Fruit fly (Drosophila melanogaster) Kc167 (cell line): ENCODE measurements around the gene CG34242.

Source experiments
- Myc ChIP-seq: fragments of >200 bp; optimal IDR thresholded peaks from 2 replicates; lab custom pipeline; 2017; ENCODE audit warnings: missing external identifiers
- Sin3A ChIP-seq: fragments of >200 bp; optimal IDR thresholded peaks from 2 replicates; lab custom pipeline; 2018; ENCODE audit warnings: missing external identifiers
- h ChIP-seq: fragments of >200 bp; optimal IDR thresholded peaks from 3 replicates; lab custom pipeline; 2018; ENCODE audit warnings: missing external identifiers
- insv ChIP-seq: fragments of >200 bp; optimal IDR thresholded peaks from 3 replicates; lab custom pipeline; 2018; ENCODE audit warnings: missing external identifiers
- psq ChIP-seq: fragments of >200 bp; optimal IDR thresholded peaks from 2 replicates; lab custom pipeline; 2017; ENCODE audit warnings: missing external identifiers
- ttk ChIP-seq: sonication (Bioruptor generic); optimal IDR thresholded peaks from 2 replicates; lab custom pipeline; 2017; ENCODE audit warnings: missing external identifiers

The CG34242 gene

DNA sequence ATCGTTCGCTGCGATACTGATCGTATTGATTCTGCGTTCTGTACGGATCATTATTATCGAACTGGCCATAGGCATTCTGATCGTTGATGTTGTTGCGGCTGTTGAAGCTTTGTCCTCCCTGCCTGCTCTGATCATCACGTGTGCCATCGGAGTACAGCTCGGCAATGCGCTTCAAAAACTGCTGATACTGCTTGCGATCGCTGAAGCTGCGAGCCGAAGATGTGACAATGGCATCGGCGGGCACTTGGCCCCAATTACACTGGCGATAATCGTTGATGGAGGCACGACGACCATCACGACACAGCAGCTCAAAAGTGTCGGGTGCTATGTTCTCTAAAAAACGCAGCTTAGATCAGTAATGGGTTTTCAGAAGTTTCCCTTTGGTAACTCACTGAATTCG is 1.6 kb upstream of the CG34242 start:
- TF ChIP-seq Sin3A (lab: Kevin White, UChicago): no peak
- TF ChIP-seq insv (lab: Kevin White, UChicago): no peak
- TF ChIP-seq Myc (lab: Kevin White, UChicago): no peak
- no peak for TF ChIP-seq ttk (lab: Kevin White, UChicago)
- TF ChIP-seq psq (lab: Kevin White, UChicago): no peak
- TF ChIP-seq h (lab: Kevin White, UChicago): no peak

DNA sequence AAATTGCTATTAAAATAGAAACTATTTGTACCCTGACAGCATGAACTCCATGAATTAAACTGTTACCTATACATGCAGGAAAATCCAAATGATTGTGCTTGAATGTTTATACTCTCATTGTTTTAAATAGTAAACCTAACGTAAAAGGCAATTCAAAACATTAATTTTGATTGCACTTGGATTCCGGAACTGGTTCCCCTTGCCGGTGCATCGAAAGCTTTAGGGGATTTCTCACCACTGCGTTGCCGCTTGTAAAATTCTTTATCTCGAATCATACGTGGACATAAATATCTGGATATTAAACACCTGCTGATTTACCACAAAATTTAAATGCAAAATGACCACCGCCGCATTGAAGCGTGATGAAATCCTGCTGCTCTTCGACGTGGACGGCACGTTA is 522 bp downstream of the CG34242 start, which contains the start of gene Pmm2:
Gene Pmm2, plus strand, starts transcription at position 273 of the 400 bp plus-strand sequence.
- no peak for TF ChIP-seq Sin3A (lab: Kevin White, UChicago)
- no peak for TF ChIP-seq h (lab: Kevin White, UChicago)

DNA sequence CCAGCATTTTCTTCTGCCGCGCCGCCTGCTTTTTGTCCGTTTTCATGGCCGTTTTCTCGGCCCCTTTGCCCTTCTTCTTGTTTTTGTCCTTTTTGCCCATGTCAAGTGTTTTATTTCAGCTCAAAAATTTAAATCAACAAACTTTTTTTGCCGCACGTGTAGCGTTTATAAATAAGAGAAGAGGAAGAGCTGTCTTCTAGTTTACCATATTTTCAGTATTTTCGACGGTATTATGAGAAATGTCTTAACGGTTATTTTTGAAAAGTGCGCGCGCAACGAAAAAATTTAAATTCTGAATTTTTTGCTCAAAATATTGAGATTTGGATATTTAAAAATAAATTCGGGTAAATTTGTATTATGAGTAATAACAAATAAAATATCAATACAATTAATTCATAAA is 3.3 kb downstream of the CG34242 start, which contains the start of gene CG4069:
Gene CG4069, minus strand, starts transcription at position 193 of the 400 bp plus-strand sequence.
- TF ChIP-seq Myc (lab: Kevin White, UChicago): no peak
- no peak for TF ChIP-seq ttk (lab: Kevin White, UChicago)
- no peak for TF ChIP-seq psq (lab: Kevin White, UChicago)
- TF ChIP-seq Sin3A (lab: Kevin White, UChicago): no peak
- no peak for TF ChIP-seq insv (lab: Kevin White, UChicago)
- no peak for TF ChIP-seq h (lab: Kevin White, UChicago)

DNA sequence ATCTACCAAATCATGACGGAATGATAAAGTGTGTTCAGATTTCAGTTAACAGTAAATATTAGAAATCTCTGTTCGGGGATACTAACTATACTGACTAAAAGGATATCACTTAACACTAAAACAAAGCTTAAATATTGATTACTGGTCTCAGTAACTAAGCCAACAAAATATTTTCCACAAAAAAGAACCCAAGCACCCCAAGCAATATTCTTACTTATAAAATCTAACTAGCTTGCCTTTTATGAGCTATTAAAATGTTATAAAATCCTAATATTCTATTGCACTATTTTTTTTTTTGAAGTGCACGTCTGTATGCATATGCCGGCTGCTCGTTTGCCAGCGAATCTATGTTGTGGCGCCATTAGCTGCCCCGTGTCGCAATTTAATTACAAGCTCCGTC is 15.7 kb downstream of the CG34242 start:
- no peak for TF ChIP-seq psq (lab: Kevin White, UChicago)
- no peak for TF ChIP-seq Myc (lab: Kevin White, UChicago)
- no peak for TF ChIP-seq h (lab: Kevin White, UChicago)
- TF ChIP-seq ttk (lab: Kevin White, UChicago): no peak
- TF ChIP-seq Sin3A (lab: Kevin White, UChicago): no peak
- TF ChIP-seq insv (lab: Kevin White, UChicago): no peak

DNA sequence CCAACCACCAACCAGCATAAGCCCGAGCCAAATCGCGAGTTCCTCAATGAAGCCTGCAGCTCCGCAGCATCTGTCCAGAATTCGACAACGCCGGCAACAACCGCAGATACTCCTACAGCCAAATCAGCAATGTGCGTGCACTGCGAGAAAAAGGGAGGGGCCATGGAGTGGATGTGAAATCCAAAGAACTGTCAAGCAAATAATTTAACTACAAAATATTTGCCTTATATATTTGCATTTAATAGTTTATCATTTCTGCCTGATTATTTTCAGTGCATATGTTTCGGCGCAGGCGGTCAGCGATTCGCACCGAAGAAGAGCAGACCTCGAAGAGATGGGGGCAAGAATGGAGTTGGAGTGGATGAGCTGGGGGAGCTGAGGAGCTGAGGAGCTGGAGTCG is 17.9 kb downstream of the CG34242 start:
- TF ChIP-seq insv (lab: Kevin White, UChicago) (no peak), psq (lab: Kevin White, UChicago) (no peak)

DNA sequence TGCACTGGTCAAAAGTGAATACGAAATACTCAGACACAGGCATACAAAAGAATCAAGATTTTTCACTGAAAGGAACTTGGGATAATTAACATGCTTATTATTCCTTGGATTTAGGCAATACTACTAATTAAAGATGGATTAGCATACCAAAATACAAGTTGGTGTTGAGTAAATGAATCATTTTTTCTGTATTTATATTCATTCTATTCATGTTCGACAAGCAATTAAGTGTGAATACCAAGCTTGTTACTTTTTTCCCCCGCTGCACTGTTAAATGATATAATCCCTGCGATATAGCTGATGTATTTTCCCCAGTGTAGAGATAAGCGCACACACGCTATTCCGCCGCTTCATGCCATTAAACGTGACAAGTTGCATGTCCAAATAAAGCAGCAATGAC is 23.9 kb downstream of the CG34242 start:
- TF ChIP-seq Myc (lab: Kevin White, UChicago): no peak
- TF ChIP-seq ttk (lab: Kevin White, UChicago): no peak
- no peak for TF ChIP-seq Sin3A (lab: Kevin White, UChicago)

DNA sequence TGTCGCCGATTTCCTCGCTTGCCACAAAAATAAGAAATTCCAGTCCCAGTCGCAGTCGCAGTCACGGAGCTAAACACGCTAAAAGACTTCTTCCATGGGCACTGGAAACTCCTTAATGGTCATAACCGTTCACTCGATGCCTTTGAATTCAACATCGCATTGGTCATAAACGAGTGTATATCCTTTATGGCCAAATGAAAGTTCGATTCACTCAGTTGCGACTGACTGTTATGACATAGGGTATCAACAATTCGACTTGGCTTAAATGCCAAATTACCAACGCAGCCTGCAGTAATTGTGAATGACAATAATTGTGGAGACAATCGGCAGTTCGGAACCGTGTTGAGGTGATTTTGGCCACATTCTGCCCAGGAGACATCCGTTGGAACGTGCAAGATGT is 25.5 kb downstream of the CG34242 start:
- TF ChIP-seq ttk (lab: Kevin White, UChicago) (no peak), Sin3A (lab: Kevin White, UChicago) (no peak), insv (lab: Kevin White, UChicago) (no peak), psq (lab: Kevin White, UChicago) (no peak), h (lab: Kevin White, UChicago) (no peak), Myc (lab: Kevin White, UChicago) (no peak)

DNA sequence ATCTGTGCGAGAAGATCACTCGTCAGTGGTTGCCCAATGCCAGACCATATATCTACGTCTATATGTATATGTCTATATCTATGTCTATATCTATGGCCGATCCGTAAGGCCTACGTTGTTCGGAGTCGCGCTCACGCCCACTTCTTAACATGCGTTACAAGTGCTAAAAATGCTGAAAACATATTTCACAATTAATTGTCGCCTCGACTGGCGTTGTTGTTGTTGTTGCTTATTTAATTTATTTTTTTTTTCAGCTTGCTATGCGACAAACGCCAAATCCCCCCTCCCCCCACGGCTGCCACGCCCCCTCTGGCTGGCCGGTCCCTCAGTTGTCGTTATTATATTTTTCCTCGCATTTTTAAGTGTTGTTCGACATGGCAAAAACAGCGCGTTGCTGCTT is 30.5 kb downstream of the CG34242 start:
- TF ChIP-seq insv (lab: Kevin White, UChicago) (no peak), Myc (lab: Kevin White, UChicago) (no peak)

DNA sequence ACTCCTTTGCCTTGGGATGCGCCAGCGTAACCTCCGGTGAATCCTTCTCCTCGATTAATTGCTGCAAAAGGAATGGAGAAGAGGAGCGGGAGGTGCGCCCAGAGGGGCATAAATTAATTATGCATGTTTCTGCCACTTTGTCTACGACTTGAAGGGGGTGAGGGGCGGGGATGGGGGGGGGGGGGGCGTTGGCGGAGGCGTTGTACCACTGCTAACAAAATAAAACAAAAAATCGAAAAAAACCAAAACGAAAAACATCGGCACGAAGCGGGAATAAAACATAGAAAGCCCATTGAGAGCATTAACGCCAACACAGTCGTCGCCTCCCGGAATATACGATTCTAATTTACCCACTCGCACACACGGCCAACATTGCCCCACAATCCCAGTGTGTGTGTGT is 31.2 kb downstream of the CG34242 start:
- TF ChIP-seq h (lab: Kevin White, UChicago) (no peak), Sin3A (lab: Kevin White, UChicago) (no peak), psq (lab: Kevin White, UChicago) (no peak), insv (lab: Kevin White, UChicago) (no peak), ttk (lab: Kevin White, UChicago) (no peak), Myc (lab: Kevin White, UChicago) (no peak)

DNA sequence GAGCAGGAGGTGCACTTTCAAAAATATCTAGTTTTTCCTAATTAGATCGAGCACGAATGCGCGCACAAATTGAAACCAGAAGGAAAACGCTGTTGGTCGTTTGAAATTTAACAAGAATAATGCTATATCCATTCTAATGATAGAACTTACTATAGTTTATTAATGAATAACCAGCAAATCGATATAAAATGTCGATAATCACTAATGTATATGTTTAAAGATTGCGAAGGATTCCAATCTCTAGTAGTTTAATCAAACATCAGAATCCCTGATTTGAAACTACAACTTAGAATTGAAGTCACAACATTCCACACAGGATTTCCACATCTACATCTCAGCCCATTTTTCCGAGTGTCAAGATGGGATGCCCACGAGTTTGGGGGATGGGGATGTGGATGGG is 31.6 kb downstream of the CG34242 start:
- no peak for TF ChIP-seq insv (lab: Kevin White, UChicago)
- no peak for TF ChIP-seq Sin3A (lab: Kevin White, UChicago)
- no peak for TF ChIP-seq ttk (lab: Kevin White, UChicago)
- TF ChIP-seq h (lab: Kevin White, UChicago): no peak
- no peak for TF ChIP-seq Myc (lab: Kevin White, UChicago)
- no peak for TF ChIP-seq psq (lab: Kevin White, UChicago)

DNA sequence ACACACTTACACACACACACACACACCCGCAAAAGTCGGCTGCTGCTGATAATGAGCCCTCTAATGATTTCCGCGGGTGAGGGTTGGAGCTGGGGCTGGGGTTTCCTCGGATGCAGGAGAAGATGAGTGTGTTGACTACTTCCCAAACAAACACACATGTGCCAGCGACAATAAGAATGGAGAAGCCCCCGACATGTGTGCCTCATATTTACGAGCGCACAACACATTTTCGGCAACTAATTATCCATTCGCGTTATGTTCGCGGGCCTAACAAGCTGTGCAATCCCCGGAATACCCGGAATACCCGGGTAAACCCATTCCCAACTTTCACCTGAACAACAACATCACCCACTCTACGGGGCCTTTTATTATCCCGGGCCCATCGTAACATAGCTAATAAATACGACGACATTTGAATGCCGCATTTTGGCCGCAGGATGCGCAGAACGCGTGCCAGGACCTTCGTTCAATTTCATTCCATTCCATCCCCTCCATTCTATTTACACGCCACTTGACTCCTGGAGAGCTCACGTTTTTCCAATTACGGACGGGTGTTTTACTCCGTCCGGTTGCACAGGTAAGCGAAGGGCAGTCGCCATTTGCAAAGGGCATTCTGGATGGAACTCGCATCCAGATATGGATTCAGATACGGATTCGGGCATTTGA is 32.4 kb downstream of the CG34242 start:
- TF ChIP-seq psq (lab: Kevin White, UChicago) (no peak), Myc (lab: Kevin White, UChicago) (no peak)

DNA sequence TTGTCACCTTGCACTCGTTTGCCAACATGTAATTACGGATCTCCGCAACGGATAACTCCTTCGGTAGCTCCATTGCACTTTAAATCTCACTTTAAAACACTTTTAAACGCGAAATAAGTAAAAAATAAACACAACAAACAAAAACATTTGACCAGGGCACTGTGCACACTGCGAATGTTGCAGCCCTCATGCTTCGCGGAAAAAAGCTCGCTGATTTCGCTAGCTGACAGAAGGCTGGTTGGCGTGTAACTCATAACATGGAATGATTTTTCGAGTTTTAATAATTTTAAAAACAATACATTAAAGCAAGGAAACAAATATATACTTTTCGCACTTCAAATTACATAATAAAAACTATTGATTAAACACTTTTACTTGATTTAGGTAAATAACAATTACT is 38.6 kb downstream of the CG34242 start, which contains the start of gene sowah:
Gene sowah, minus strand, starts transcription at position 177 of the 400 bp plus-strand sequence.
- no peak for TF ChIP-seq Sin3A (lab: Kevin White, UChicago)
- TF ChIP-seq insv (lab: Kevin White, UChicago): no peak
- TF ChIP-seq psq (lab: Kevin White, UChicago): no peak

DNA sequence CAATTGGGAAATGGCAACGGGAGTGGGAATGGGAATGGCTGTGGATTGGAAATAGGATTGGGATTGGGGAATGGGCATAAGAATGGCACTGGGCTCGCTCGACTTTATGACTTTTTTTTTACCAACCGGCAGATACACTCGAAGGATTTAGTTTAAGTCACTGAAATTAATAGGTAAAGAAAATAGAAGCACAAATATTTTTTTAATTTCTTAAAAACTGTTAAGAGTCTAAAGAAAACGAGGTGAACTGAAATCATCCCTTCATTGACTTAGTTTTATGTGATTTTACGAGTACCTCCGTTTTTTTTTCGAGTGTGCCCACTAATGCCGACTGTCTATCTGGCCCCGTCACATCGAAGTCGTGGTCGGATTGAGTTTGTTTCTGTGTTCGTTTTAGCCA is 41.1 kb downstream of the CG34242 start:
- TF ChIP-seq insv (lab: Kevin White, UChicago) (no peak), Myc (lab: Kevin White, UChicago) (no peak), Sin3A (lab: Kevin White, UChicago) (no peak), h (lab: Kevin White, UChicago) (no peak), psq (lab: Kevin White, UChicago) (no peak), ttk (lab: Kevin White, UChicago) (no peak)
